Worm (Caenorhabditis elegans) whole organism, mixed stage, embryonic: ENCODE data around the gene elp-1.

Experiments used
- bed-3 ChIP-seq: fragments of 200-800 bp; sonication (Bioruptor generic); optimal IDR thresholded peaks from 3 replicates; lab custom pipeline; 2018; ENCODE audit warnings: mild to moderate bottlenecking, missing genetic modification characterization, moderate library complexity, missing compliant biosample characterization
- blmp-1 ChIP-seq: fragments of 150-350 bp; optimal IDR thresholded peaks from 2 replicates; lab custom pipeline; 2014; ENCODE audit warnings: missing biosample characterization, missing genetic modification characterization
- ceh-39 ChIP-seq: fragments of 150-350 bp; optimal IDR thresholded peaks from 2 replicates; lab custom pipeline; 2014; ENCODE audit warnings: missing biosample characterization, missing genetic modification characterization
- ceh-43 ChIP-seq: fragments of 200-800 bp; sonication (Bioruptor generic); optimal IDR thresholded peaks from 2 replicates; lab custom pipeline; 2018; ENCODE audit warnings: mild to moderate bottlenecking, missing genetic modification characterization, moderate library complexity, missing compliant biosample characterization
- ceh-83 ChIP-seq: fragments of 200-800 bp; sonication (Bioruptor generic); optimal IDR thresholded peaks from 2 replicates; lab custom pipeline; 2018; ENCODE audit warnings: mild to moderate bottlenecking, missing genetic modification characterization, missing compliant biosample characterization
- ces-1 ChIP-seq: fragments of 150-350 bp; optimal IDR thresholded peaks from 2 replicates; lab custom pipeline; 2014; ENCODE audit warnings: missing biosample characterization, missing genetic modification reagents, missing genetic modification characterization
- cnd-1 ChIP-seq: fragments of 200-800 bp; sonication (Bioruptor generic); optimal IDR thresholded peaks from 2 replicates; lab custom pipeline; 2018; ENCODE audit warnings: mild to moderate bottlenecking, missing genetic modification characterization, missing compliant biosample characterization
- drap-1 ChIP-seq: fragments of 200-800 bp; sonication (Bioruptor generic); optimal IDR thresholded peaks from 3 replicates; lab custom pipeline; 2018; ENCODE audit warnings: mild to moderate bottlenecking, missing genetic modification characterization, missing compliant biosample characterization
- elt-1 ChIP-seq: sonication (generic microtip); optimal IDR thresholded peaks from 2 replicates; lab custom pipeline; 2017; ENCODE audit warnings: missing genetic modification characterization, mild to moderate bottlenecking, missing compliant biosample characterization, antibody characterized with exemption, moderate library complexity, borderline replicate concordance; ENCODE audit not compliant: insufficient read depth
- elt-3 ChIP-seq: fragments of 150-350 bp; optimal IDR thresholded peaks from 2 replicates; lab custom pipeline; 2014; ENCODE audit warnings: missing biosample characterization, missing genetic modification characterization
- flh-1 ChIP-seq: fragments of 200-800 bp; sonication (Bioruptor generic); optimal IDR thresholded peaks from 2 replicates; lab custom pipeline; 2018; ENCODE audit warnings: mild to moderate bottlenecking, missing genetic modification characterization, moderate library complexity, missing compliant biosample characterization
- ham-2 ChIP-seq: fragments of 200-800 bp; sonication (Bioruptor generic); optimal IDR thresholded peaks from 2 replicates; lab custom pipeline; 2018; ENCODE audit warnings: mild to moderate bottlenecking, missing genetic modification characterization, missing compliant biosample characterization
- hlh-1 ChIP-seq: fragments of 150-350 bp; optimal IDR thresholded peaks from 2 replicates; lab custom pipeline; 2014; ENCODE audit warnings: missing biosample characterization, missing genetic modification reagents, missing genetic modification characterization
- lin-13 ChIP-seq: fragments of 150-350 bp; optimal IDR thresholded peaks from 2 replicates; lab custom pipeline; 2014; ENCODE audit warnings: missing biosample characterization, missing genetic modification characterization
- lin-32 ChIP-seq: fragments of 200-800 bp; sonication (Bioruptor generic); optimal IDR thresholded peaks from 2 replicates; lab custom pipeline; 2018; ENCODE audit warnings: mild to moderate bottlenecking, missing genetic modification characterization, missing compliant biosample characterization
- lsy-2 ChIP-seq: fragments of 150-350 bp; optimal IDR thresholded peaks from 2 replicates; lab custom pipeline; 2014; ENCODE audit warnings: missing biosample characterization, missing genetic modification characterization
- mab-5 ChIP-seq: fragments of 150-350 bp; optimal IDR thresholded peaks from 2 replicates; lab custom pipeline; 2014; ENCODE audit warnings: missing biosample characterization, missing genetic modification characterization
- mep-1 ChIP-seq: fragments of 150-350 bp; optimal IDR thresholded peaks from 2 replicates; lab custom pipeline; 2017; ENCODE audit warnings: missing biosample characterization, missing genetic modification reagents, missing genetic modification characterization, inconsistent platforms
- mls-2 ChIP-seq: sonication (generic microtip); optimal IDR thresholded peaks from 2 replicates; lab custom pipeline; 2016; ENCODE audit warnings: mild to moderate bottlenecking, missing genetic modification characterization, moderate library complexity, missing compliant biosample characterization
- nhr-12 ChIP-seq: fragments of 150-350 bp; optimal IDR thresholded peaks from 2 replicates; lab custom pipeline; 2014; ENCODE audit warnings: missing biosample characterization, missing genetic modification characterization
- nhr-2 ChIP-seq: fragments of 150-350 bp; optimal IDR thresholded peaks from 2 replicates; lab custom pipeline; 2014; ENCODE audit warnings: missing biosample characterization, missing genetic modification characterization
- nhr-237 ChIP-seq: fragments of 150-350 bp; optimal IDR thresholded peaks from 2 replicates; lab custom pipeline; 2014; ENCODE audit warnings: missing biosample characterization, missing genetic modification characterization
- nhr-76 ChIP-seq: sonication (generic microtip); optimal IDR thresholded peaks from 2 replicates; lab custom pipeline; 2017; ENCODE audit warnings: missing biosample characterization, missing genetic modification characterization
- sem-2 ChIP-seq: fragments of 200-800 bp; sonication (Bioruptor generic); optimal IDR thresholded peaks from 2 replicates; lab custom pipeline; 2018; ENCODE audit warnings: mild to moderate bottlenecking, missing genetic modification characterization, missing compliant biosample characterization
- sptf-1 ChIP-seq: sonication (generic microtip); optimal IDR thresholded peaks from 2 replicates; lab custom pipeline; 2017; ENCODE audit warnings: mild to moderate bottlenecking, missing genetic modification characterization, moderate library complexity, missing compliant biosample characterization
- tbx-8 ChIP-seq: fragments of 200-800 bp; sonication (Bioruptor generic); optimal IDR thresholded peaks from 2 replicates; lab custom pipeline; 2018; ENCODE audit warnings: mild to moderate bottlenecking, missing genetic modification characterization, moderate library complexity, missing compliant biosample characterization
- unc-120 ChIP-seq: sonication (generic microtip); optimal IDR thresholded peaks from 2 replicates; lab custom pipeline; 2017; ENCODE audit warnings: missing genetic modification characterization, missing compliant biosample characterization; ENCODE audit not compliant: poor library complexity, severe bottlenecking
- unc-39 ChIP-seq: fragments of 150-350 bp; optimal IDR thresholded peaks from 2 replicates; lab custom pipeline; 2014; ENCODE audit warnings: missing biosample characterization, missing genetic modification characterization
- unc-62 ChIP-seq: fragments of 150-350 bp; optimal IDR thresholded peaks from 2 replicates; lab custom pipeline; 2014; ENCODE audit warnings: missing biosample characterization, missing genetic modification reagents, missing genetic modification characterization
- zip-8 ChIP-seq: fragments of 150-350 bp; optimal IDR thresholded peaks from 2 replicates; lab custom pipeline; 2014; ENCODE audit warnings: missing biosample characterization, missing genetic modification characterization
- ztf-11 ChIP-seq: fragments of 150-350 bp; optimal IDR thresholded peaks from 2 replicates; lab custom pipeline; 2014; ENCODE audit warnings: missing biosample characterization, missing genetic modification characterization

Gene elp-1

ce11 chrV:20789105-20789504, 19.1 kb upstream of the elp-1 start, which contains the start of gene tpan-1:
TSS of gene tpan-1 (plus strand) at chrV:20789502.
- TF ChIP-seq lin-32 (GFP tag; lab: Kevin White, UChicago) (no peak), mep-1 (tag; lab: Kevin White, UChicago) (no peak), hlh-1 (tag; lab: Kevin White, UChicago) (no peak), drap-1 (GFP tag; lab: Kevin White, UChicago) (peak; percentile 41), ceh-83 (GFP tag; lab: Kevin White, UChicago) (no peak), unc-39 (tag; lab: Kevin White, UChicago) (no peak), nhr-237 (no peak), mls-2 (tag; lab: Kevin White, UChicago) (no peak), ceh-43 (GFP tag; lab: Kevin White, UChicago) (no peak), nhr-12 (tag; lab: Kevin White, UChicago) (no peak), blmp-1 (no peak), ces-1 (GFP tag; lab: Kevin White, UChicago) (peak; percentile 88), bed-3 (GFP tag; lab: Kevin White, UChicago) (no peak), ham-2 (GFP tag; lab: Kevin White, UChicago) (no peak), ztf-11 (tag; lab: Kevin White, UChicago) (no peak), nhr-76 (tag; lab: Kevin White, UChicago) (no peak), mab-5 (no peak), ceh-39 (tag; lab: Kevin White, UChicago) (no peak)
- TF ChIP-seq, all 35 proteins: peak for 2

ce11 chrV:20785848-20786225, 15.9 kb upstream of the elp-1 start:
- TF ChIP-seq unc-39 (tag; lab: Kevin White, UChicago): no peak
- no peak for TF ChIP-seq bed-3 (GFP tag; lab: Kevin White, UChicago)
- no peak for TF ChIP-seq sptf-1 (tag; lab: Kevin White, UChicago)
- no peak for TF ChIP-seq elt-1 (tag; lab: Kevin White, UChicago)
- no peak for TF ChIP-seq mab-5
- TF ChIP-seq mep-1 (tag; lab: Kevin White, UChicago): no peak
- TF ChIP-seq lsy-2 (tag; lab: Kevin White, UChicago): no peak
- TF ChIP-seq ceh-43 (GFP tag; lab: Kevin White, UChicago): no peak

ce11 chrV:20785050-20785847, 15.3 kb upstream of the elp-1 start:
- TF ChIP-seq ceh-43 (GFP tag; lab: Kevin White, UChicago) (no peak), lin-32 (GFP tag; lab: Kevin White, UChicago) (no peak), blmp-1 (no peak), drap-1 (GFP tag; lab: Kevin White, UChicago) (no peak), mab-5 (no peak), zip-8 (tag; lab: Kevin White, UChicago) (no peak), unc-62 (GFP tag; lab: Kevin White, UChicago) (no peak), hlh-1 (tag; lab: Kevin White, UChicago) (no peak), elt-1 (tag; lab: Kevin White, UChicago) (no peak), ham-2 (GFP tag; lab: Kevin White, UChicago) (no peak), ceh-83 (GFP tag; lab: Kevin White, UChicago) (no peak), sptf-1 (tag; lab: Kevin White, UChicago) (no peak), nhr-76 (tag; lab: Kevin White, UChicago) (no peak), lin-13 (tag; lab: Kevin White, UChicago) (no peak), sem-2 (GFP tag; lab: Kevin White, UChicago) (no peak), ztf-11 (tag; lab: Kevin White, UChicago) (no peak), tbx-8 (GFP tag; lab: Kevin White, UChicago) (no peak), nhr-237 (no peak), flh-1 (no peak)
- TF ChIP-seq, all 35 proteins: peak for 0

- no peak for TF ChIP-seq unc-120
- TF ChIP-seq unc-62 (GFP tag; lab: Kevin White, UChicago): no peak
Measured at ce11 chrV:20783642-20784041, 13.7 kb upstream of the elp-1 start.

ce11 chrV:20782188-20782587, 12.2 kb upstream of the elp-1 start:
- TF ChIP-seq hlh-1 (tag; lab: Kevin White, UChicago): no peak
- no peak for TF ChIP-seq nhr-76 (tag; lab: Kevin White, UChicago)
- TF ChIP-seq unc-39 (tag; lab: Kevin White, UChicago): no peak
- no peak for TF ChIP-seq mls-2 (tag; lab: Kevin White, UChicago)
- TF ChIP-seq ces-1 (GFP tag; lab: Kevin White, UChicago): peak; percentile 96
- TF ChIP-seq unc-62 (GFP tag; lab: Kevin White, UChicago): peak; percentile 30
- no peak for TF ChIP-seq bed-3 (GFP tag; lab: Kevin White, UChicago)
- no peak for TF ChIP-seq cnd-1 (tag; lab: Kevin White, UChicago)
- no peak for TF ChIP-seq flh-1
- no peak for TF ChIP-seq nhr-2
- no peak for TF ChIP-seq elt-3 (tag; lab: Kevin White, UChicago)
- TF ChIP-seq mep-1 (tag; lab: Kevin White, UChicago): peak; percentile 33
